Worm (Caenorhabditis elegans) whole organism, young adult: ENCODE results near the gene nstp-10.

Experiments used
- F23B12.7 ChIP-seq: sonication (generic microtip); optimal IDR thresholded peaks from 2 replicates; lab custom pipeline; 2017; ENCODE audit warnings: missing genetic modification characterization, mild to moderate bottlenecking, missing compliant biosample characterization, antibody characterized with exemption, moderate library complexity; ENCODE audit not compliant: insufficient read depth
- K12H6.12 ChIP-seq: fragments of 200-800 bp; sonication (Bioruptor generic); optimal IDR thresholded peaks from 2 replicates; lab custom pipeline; 2018; ENCODE audit warnings: mild to moderate bottlenecking, missing genetic modification characterization, missing compliant biosample characterization
- Y56A3A.18 ChIP-seq: fragments of 200-800 bp; sonication (Bioruptor generic); IDR thresholded peaks from 2 replicates; pipeline ENCODE4 v1.3.6; 2022; ENCODE audit warnings: missing genetic modification reagents, missing genetic modification characterization, missing compliant biosample characterization
- ZK185.1 ChIP-seq: sonication (generic microtip); optimal IDR thresholded peaks from 2 replicates; lab custom pipeline; 2016; ENCODE audit warnings: mild to moderate bottlenecking, missing genetic modification characterization, missing compliant biosample characterization; ENCODE audit not compliant: poor library complexity, severe bottlenecking
- bed-2 ChIP-seq: fragments of 200-800 bp; sonication (Bioruptor generic); IDR thresholded peaks from 2 replicates; pipeline ENCODE4 v1.3.6; 2022; ENCODE audit warnings: missing genetic modification reagents, missing genetic modification characterization, missing compliant biosample characterization
- ceh-27 ChIP-seq: fragments of 200-800 bp; sonication (Bioruptor generic); optimal IDR thresholded peaks from 2 replicates; lab custom pipeline; 2018; ENCODE audit warnings: mild to moderate bottlenecking, missing genetic modification characterization, moderate library complexity, missing compliant biosample characterization
- ceh-79 ChIP-seq: sonication (generic microtip); optimal IDR thresholded peaks from 2 replicates; lab custom pipeline; 2017; ENCODE audit warnings: mild to moderate bottlenecking, missing genetic modification characterization, missing compliant biosample characterization
- gei-17 ChIP-seq: fragments of 200-800 bp; sonication (Bioruptor generic); optimal IDR thresholded peaks from 2 replicates; lab custom pipeline; 2018; ENCODE audit warnings: mild to moderate bottlenecking, missing genetic modification characterization, missing compliant biosample characterization
- him-1 ChIP-seq: sonication (generic microtip); optimal IDR thresholded peaks from 2 replicates; lab custom pipeline; 2016; ENCODE audit warnings: missing genotype, missing genetic modification reagents, missing genetic modification characterization, missing compliant biosample characterization
- nfya-1 ChIP-seq: sonication (generic microtip); optimal IDR thresholded peaks from 2 replicates; lab custom pipeline; 2017; ENCODE audit warnings: antibody characterized with exemption, missing compliant biosample characterization, missing genetic modification characterization, borderline replicate concordance; ENCODE audit not compliant: insufficient read depth
- nhr-90 ChIP-seq: sonication (generic microtip); optimal IDR thresholded peaks from 2 replicates; lab custom pipeline; 2016; ENCODE audit warnings: missing genotype, mild to moderate bottlenecking, missing genetic modification characterization, missing compliant biosample characterization
- repo-1 ChIP-seq: sonication (generic microtip); optimal IDR thresholded peaks from 2 replicates; lab custom pipeline; 2017; ENCODE audit warnings: mild to moderate bottlenecking, missing genetic modification characterization, missing compliant biosample characterization
- tlf-1 ChIP-seq: fragments of 200-800 bp; sonication (Bioruptor generic); optimal IDR thresholded peaks from 2 replicates; lab custom pipeline; 2018; ENCODE audit warnings: mild to moderate bottlenecking, missing genetic modification characterization, missing compliant biosample characterization
- unc-130 ChIP-seq: sonication (generic microtip); optimal IDR thresholded peaks from 2 replicates; lab custom pipeline; 2016; ENCODE audit warnings: missing genetic modification reagents, missing genetic modification characterization, missing compliant biosample characterization

DNA sequence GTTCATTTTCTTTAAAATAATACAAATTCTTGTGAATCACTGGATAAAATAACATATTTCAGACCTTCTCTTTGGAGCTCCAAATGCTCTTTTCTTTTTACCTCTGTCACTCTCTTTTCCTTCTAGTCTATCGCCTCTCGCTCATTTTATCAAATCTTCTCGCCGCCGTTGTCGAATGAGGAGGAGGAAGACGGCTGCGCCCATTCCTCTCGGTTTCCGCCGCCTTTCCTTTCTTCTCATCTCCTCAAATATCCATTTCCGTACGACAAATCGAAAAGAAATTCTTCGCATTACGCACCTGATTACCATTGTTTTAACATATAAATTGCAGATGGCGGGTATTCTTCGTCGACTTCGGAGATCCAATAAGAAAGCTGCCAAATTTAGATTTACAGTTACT is 677 bp upstream of the nstp-10 start, which contains the start of gene ehbp-1:
- TF ChIP-seq ZK185.1 (tag; lab: Kevin White, UChicago): no peak
- no peak for TF ChIP-seq bed-2 (GFP tag; lab: Robert Waterston, UW)
- no peak for TF ChIP-seq him-1
- TF ChIP-seq tlf-1: no peak
- TF ChIP-seq ceh-27 (GFP tag; lab: Kevin White, UChicago): no peak
- TF ChIP-seq K12H6.12: no peak
- no peak for TF ChIP-seq repo-1 (tag; lab: Kevin White, UChicago)
- no peak for TF ChIP-seq nhr-90 (tag; lab: Kevin White, UChicago)
- TF ChIP-seq F23B12.7 (tag; lab: Kevin White, UChicago): no peak
- no peak for TF ChIP-seq ceh-79 (tag; lab: Kevin White, UChicago)
- no peak for TF ChIP-seq gei-17
- TF ChIP-seq Y56A3A.18 (GFP tag; lab: Robert Waterston, UW): no peak
- no peak for TF ChIP-seq nfya-1 (tag; lab: Kevin White, UChicago)
- TF ChIP-seq unc-130 (GFP tag; lab: Kevin White, UChicago): no peak
